Worm (Caenorhabditis elegans) whole organism, midembryonic: ENCODE results near the gene C40A11.8.

Experiments
- T22C8.4 ChIP-seq: fragments of 200-800 bp; sonication (Bioruptor generic); IDR thresholded peaks from 2 replicates; pipeline ENCODE4 v1.3.6; 2022; ENCODE audit warnings: missing genetic modification characterization, missing compliant biosample characterization
- flt-1 ChIP-seq: fragments of 200-800 bp; sonication (Bioruptor generic); IDR thresholded peaks from 2 replicates; pipeline ENCODE4 v1.3.6; 2022; ENCODE audit warnings: missing genetic modification characterization, missing compliant biosample characterization
- klf-2 ChIP-seq: fragments of 200-800 bp; sonication (Bioruptor generic); conservative IDR thresholded peaks from 2 replicates; pipeline ENCODE4 v1.3.6; 2022; ENCODE audit warnings: missing genetic modification reagents, missing genetic modification characterization, missing compliant biosample characterization
- med-1 ChIP-seq: sonication (generic microtip); optimal IDR thresholded peaks from 2 replicates; lab custom pipeline; 2017; ENCODE audit warnings: missing genetic modification characterization, mild to moderate bottlenecking, missing compliant biosample characterization, antibody characterized with exemption, missing genetic modification reagents; ENCODE audit not compliant: insufficient read depth
- ref-1 ChIP-seq: fragments of 200-800 bp; sonication (Bioruptor generic); conservative IDR thresholded peaks from 2 replicates; pipeline ENCODE4 v1.3.6; 2022; ENCODE audit warnings: missing genetic modification reagents, missing genetic modification characterization, missing compliant biosample characterization
- tab-1 ChIP-seq: fragments of 200-800 bp; sonication (Bioruptor generic); IDR thresholded peaks from 2 replicates; pipeline ENCODE4 v1.3.6; 2022; ENCODE audit warnings: missing genetic modification characterization, missing compliant biosample characterization

DNA sequence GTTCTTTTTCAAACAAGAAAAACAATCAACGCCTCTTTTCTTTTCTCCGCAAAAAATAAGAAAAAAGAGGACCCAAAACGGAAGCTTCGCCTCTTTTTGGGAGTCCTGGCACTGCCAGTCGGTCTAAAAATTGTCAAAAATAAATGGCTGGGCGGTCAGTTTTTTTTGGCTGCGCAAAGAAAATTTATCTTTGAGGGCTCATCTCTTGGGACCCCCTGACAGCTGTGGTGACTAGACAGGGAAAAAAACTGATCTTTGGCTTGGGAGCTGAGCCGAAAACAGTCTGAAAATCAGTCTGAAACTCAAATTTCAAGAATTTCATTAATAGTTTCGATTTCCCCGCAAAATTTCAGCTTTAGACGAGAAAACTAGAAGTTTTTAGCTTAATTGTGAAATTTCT, 39.8 kb upstream of the C40A11.8 start:
- no peak for TF ChIP-seq flt-1 (GFP tag; lab: Robert Waterston, UW)
- no peak for TF ChIP-seq med-1 (GFP tag; lab: Kevin White, UChicago)
- no peak for TF ChIP-seq ref-1 (GFP tag; lab: Robert Waterston, UW)
- TF ChIP-seq tab-1 (GFP tag; lab: Robert Waterston, UW), result no peak
- no peak for TF ChIP-seq klf-2 (GFP tag; lab: Robert Waterston, UW)
- TF ChIP-seq T22C8.4, result no peak
